Fruit fly (Drosophila melanogaster) whole organism, adult: ENCODE results near the gene ArfGAP1.

Source experiments
- CG7045 ChIP-seq: fragments of 200-800 bp; sonication (Bioruptor generic); optimal IDR thresholded peaks from 2 replicates; lab custom pipeline; 2017; ENCODE audit warnings: missing biosample characterization, mild to moderate bottlenecking, missing genetic modification characterization
- Clk ChIP-seq: fragments of 200-800 bp; sonication (Bioruptor generic); optimal IDR thresholded peaks from 2 replicates; lab custom pipeline; 2017; ENCODE audit warnings: missing biosample characterization, missing genetic modification characterization
- cnc ChIP-seq, 2 experiments: fragments of >200 bp; optimal IDR thresholded peaks; 2 replicates each; lab custom pipeline; 2017
- kay ChIP-seq: fragments of 200-800 bp; sonication (Bioruptor generic); peaks from one replicate; lab custom pipeline; 2016; ENCODE audit warnings: missing biosample characterization, missing genetic modification characterization, borderline replicate concordance
- tj ChIP-seq: fragments of 200-800 bp; sonication (Bioruptor generic); optimal IDR thresholded peaks from 3 replicates; lab custom pipeline; 2017; ENCODE audit warnings: missing biosample characterization, mild to moderate bottlenecking, missing genetic modification characterization, moderate library complexity

- TF ChIP-seq tj (GFP tag; lab: Kevin White, UChicago) = peak; percentile 22
- no peak for TF ChIP-seq Clk (GFP tag; lab: Kevin White, UChicago)
- no peak for TF ChIP-seq CG7045 (GFP tag; lab: Kevin White, UChicago)
- peak; percentile 41 for TF ChIP-seq kay (GFP tag; lab: Kevin White, UChicago)
- TF ChIP-seq cnc (optimal IDR thresholded peaks at IDR 0.05; lab: Kevin White, UChicago) = no peak
These were observed 26.0 kb downstream of the ArfGAP1 start, which contains the start of gene Ncc69 for dm6 chr3L:12391240-12391843.
